Worm (Caenorhabditis elegans) whole organism, L2 larva: Measurements from ENCODE around the gene T05A7.6.

Experiments
- ama-1 ChIP-seq: fragments of 150-350 bp; optimal IDR thresholded peaks from 2 replicates; lab custom pipeline; 2018; ENCODE audit warnings: inconsistent platforms
- elt-1 ChIP-seq: fragments of 150-350 bp; optimal IDR thresholded peaks from 2 replicates; lab custom pipeline; 2014; ENCODE audit warnings: missing biosample characterization, missing genetic modification characterization
- lin-13 ChIP-seq: fragments of 150-350 bp; optimal IDR thresholded peaks from 2 replicates; lab custom pipeline; 2014; ENCODE audit warnings: missing biosample characterization, missing genetic modification reagents, missing genetic modification characterization
- mbf-1 ChIP-seq: sonication (generic microtip); optimal IDR thresholded peaks from 2 replicates; lab custom pipeline; 2017; ENCODE audit warnings: missing biosample characterization, missing genetic modification characterization
- nhr-23 ChIP-seq: fragments of 150-350 bp; optimal IDR thresholded peaks from 2 replicates; lab custom pipeline; 2014; ENCODE audit warnings: missing biosample characterization, missing genetic modification reagents, missing genetic modification characterization
- peb-1 ChIP-seq: fragments of 150-350 bp; optimal IDR thresholded peaks from 2 replicates; lab custom pipeline; 2014; ENCODE audit warnings: missing biosample characterization, missing genetic modification characterization
- skn-1 ChIP-seq: sonication (generic microtip); optimal IDR thresholded peaks from 2 replicates; lab custom pipeline; 2017; ENCODE audit warnings: missing biosample characterization, missing genetic modification characterization
- zag-1 ChIP-seq: fragments of 150-350 bp; optimal IDR thresholded peaks from 2 replicates; lab custom pipeline; 2014; ENCODE audit warnings: missing biosample characterization, missing genetic modification characterization
- ztf-11 ChIP-seq: sonication (generic microtip); optimal IDR thresholded peaks from 2 replicates; lab custom pipeline; 2017; ENCODE audit warnings: missing biosample characterization, missing genetic modification characterization

- TF ChIP-seq nhr-23 (tag; lab: Kevin White, UChicago) = no peak
- TF ChIP-seq skn-1 (tag; lab: Kevin White, UChicago) = no peak
- TF ChIP-seq mbf-1 (tag; lab: Kevin White, UChicago) = no peak
- no peak for TF ChIP-seq ztf-11 (tag; lab: Kevin White, UChicago)
- TF ChIP-seq zag-1 (tag; lab: Kevin White, UChicago) = no peak
- TF ChIP-seq lin-13 (GFP tag; lab: Kevin White, UChicago) = no peak
- TF ChIP-seq peb-1 = no peak
- TF ChIP-seq elt-1 (tag; lab: Kevin White, UChicago) = no peak
- no peak for TF ChIP-seq ama-1 (lab: Kevin White, UChicago)
Measured at ce11 chrII:4710120-4710519, 38.5 kb upstream of the T05A7.6 start, which contains the start of gene tag-151.
